Fruit fly (Drosophila melanogaster) whole organism, embryonic: Measurements from ENCODE around the gene CheA29a.
A peak's percentile ranks its signal among the peaks of the same experiment; 100 is the strongest.

Source experiments
- CG13287 ChIP-seq: fragments of 200-800 bp; sonication (Bioruptor generic); IDR thresholded peaks from 2 replicates; pipeline ENCODE4 v1.3.6; 2022; ENCODE audit warnings: missing biosample characterization, missing genetic modification characterization; ENCODE audit not compliant: partially characterized antibody
- CG14965 ChIP-seq: fragments of 200-800 bp; sonication (Bioruptor generic); optimal IDR thresholded peaks from 2 replicates; lab custom pipeline; 2016; ENCODE audit warnings: missing biosample characterization, missing genetic modification characterization, borderline replicate concordance
- CG15514 ChIP-seq: fragments of 200-800 bp; sonication (Bioruptor generic); optimal IDR thresholded peaks from 3 replicates; lab custom pipeline; 2017; ENCODE audit warnings: missing biosample characterization, missing genetic modification characterization, mild to moderate bottlenecking, moderate library complexity, missing genetic modification reagents
- CG1602 ChIP-seq: fragments of 200-800 bp; sonication (Bioruptor generic); optimal IDR thresholded peaks from 3 replicates; lab custom pipeline; 2016; ENCODE audit warnings: missing biosample characterization, missing genetic modification characterization
- CG16863 ChIP-seq: fragments of 200-800 bp; sonication (Bioruptor generic); optimal IDR thresholded peaks from 3 replicates; lab custom pipeline; 2016; ENCODE audit warnings: missing biosample characterization, missing genetic modification characterization
- CG1832 ChIP-seq: fragments of 200-800 bp; sonication (Bioruptor generic); optimal IDR thresholded peaks from 2 replicates; lab custom pipeline; 2017; ENCODE audit warnings: missing biosample characterization, mild to moderate bottlenecking, missing genetic modification characterization, inconsistent platforms
- CG30020 ChIP-seq: fragments of 200-800 bp; optimal IDR thresholded peaks from 2 replicates; lab custom pipeline; 2019; ENCODE audit warnings: missing biosample characterization, mild to moderate bottlenecking, missing genetic modification characterization, moderate library complexity
- CG31224 ChIP-seq: fragments of 200-800 bp; sonication (Bioruptor generic); IDR thresholded peaks from 2 replicates; pipeline ENCODE4 v1.3.6; 2022; ENCODE audit warnings: missing biosample characterization, missing genetic modification characterization
- CG32532 ChIP-seq: fragments of 200-800 bp; sonication (Bioruptor generic); IDR thresholded peaks from 2 replicates; pipeline ENCODE4 v1.3.6; 2022; ENCODE audit warnings: missing biosample characterization, missing genetic modification characterization
- CG32772 ChIP-seq: fragments of 200-800 bp; sonication (Bioruptor generic); IDR thresholded peaks from 2 replicates; pipeline ENCODE4 v1.3.6; 2022; ENCODE audit warnings: missing biosample characterization, missing genetic modification characterization
- CG34422 ChIP-seq: fragments of 200-800 bp; sonication (Bioruptor generic); IDR thresholded peaks from 3 replicates; pipeline ENCODE4 v1.3.6; 2022; ENCODE audit warnings: missing biosample characterization, missing genetic modification characterization
- CG43689 ChIP-seq: fragments of 200-800 bp; sonication (Bioruptor generic); IDR thresholded peaks from 2 replicates; pipeline ENCODE4 v1.3.6; 2022; ENCODE audit warnings: missing biosample characterization, missing genetic modification characterization
- CG5953 ChIP-seq: fragments of 200-800 bp; sonication (Bioruptor generic); IDR thresholded peaks from 2 replicates; pipeline ENCODE4 v1.3.6; 2022; ENCODE audit warnings: missing biosample characterization, missing genetic modification characterization
- CG6272 ChIP-seq: fragments of 200-800 bp; sonication (Bioruptor generic); IDR thresholded peaks from 2 replicates; pipeline ENCODE4 v1.3.6; 2022; ENCODE audit warnings: missing biosample characterization, missing genetic modification characterization
- CG6854 ChIP-seq: fragments of 200-800 bp; sonication (Bioruptor generic); optimal IDR thresholded peaks from 3 replicates; lab custom pipeline; 2017; ENCODE audit warnings: missing biosample characterization, mild to moderate bottlenecking, missing genetic modification characterization
- CG7271 ChIP-seq: fragments of 200-800 bp; sonication (Bioruptor generic); optimal IDR thresholded peaks from 2 replicates; lab custom pipeline; 2018; ENCODE audit warnings: missing biosample characterization, mild to moderate bottlenecking, missing genetic modification characterization, moderate library complexity
- CG7556 ChIP-seq: fragments of 200-800 bp; sonication (Bioruptor generic); optimal IDR thresholded peaks from 2 replicates; lab custom pipeline; 2017; ENCODE audit warnings: missing biosample characterization, mild to moderate bottlenecking, missing genetic modification characterization
- CG8290 ChIP-seq, 3 experiments: fragments of 200-800 bp; sonication (Bioruptor generic); optimal IDR thresholded peaks; 2 replicates each; lab custom pipeline; 2016 to 2019; ENCODE audit warnings: missing biosample characterization in 3 of 3, missing genetic modification characterization in 3 of 3, mild to moderate bottlenecking in 2 of 3, moderate library complexity in 1 of 3
- CG8944 ChIP-seq: fragments of 200-800 bp; sonication (Bioruptor generic); optimal IDR thresholded peaks from 3 replicates; lab custom pipeline; 2016; ENCODE audit warnings: missing biosample characterization, missing genetic modification characterization
- CG9215 ChIP-seq: fragments of 200-800 bp; sonication (Bioruptor generic); IDR thresholded peaks from 2 replicates; pipeline ENCODE4 v1.3.6; 2022; ENCODE audit warnings: missing biosample characterization, missing genetic modification characterization
- D ChIP-seq, 2 experiments: fragments of 200-800 bp in 1 of 2; fragments of >200 bp in 1 of 2; sonication (Bioruptor generic) in 1 of 2; optimal IDR thresholded peaks; 2 replicates in 1 of 2; 3 replicates in 1 of 2; lab custom pipeline; 2017; ENCODE audit warnings: mild to moderate bottlenecking in 1 of 2, missing biosample characterization in 1 of 2, missing genetic modification characterization in 1 of 2, missing genetic modification reagents in 1 of 2
- E2f1 ChIP-seq: fragments of 200-800 bp; sonication (Bioruptor generic); IDR thresholded peaks from 2 replicates; pipeline ENCODE4 v1.3.6; 2022; ENCODE audit warnings: missing biosample characterization, missing genetic modification characterization
- Fer1 ChIP-seq: fragments of 200-800 bp; sonication (Bioruptor generic); optimal IDR thresholded peaks from 2 replicates; lab custom pipeline; 2017; ENCODE audit warnings: missing biosample characterization, mild to moderate bottlenecking, missing genetic modification characterization
- GATAe ChIP-seq: fragments of 200-800 bp; sonication (Bioruptor generic); conservative IDR thresholded peaks from 2 replicates; pipeline ENCODE4 v1.3.6; 2022; ENCODE audit warnings: missing biosample characterization, missing genetic modification characterization
- HmgD ChIP-seq: fragments of 200-800 bp; sonication (Bioruptor generic); optimal IDR thresholded peaks from 3 replicates; lab custom pipeline; 2016; ENCODE audit warnings: missing biosample characterization, missing genetic modification characterization
- Hr51 ChIP-seq, 2 experiments: fragments of 200-800 bp; sonication (Bioruptor generic); optimal IDR thresholded peaks; 2 replicates in 1 of 2; 3 replicates in 1 of 2; lab custom pipeline; 2016 to 2018; ENCODE audit warnings: missing biosample characterization in 2 of 2, missing genetic modification characterization in 2 of 2, mild to moderate bottlenecking in 1 of 2, moderate library complexity in 1 of 2
- Max ChIP-seq: fragments of 200-800 bp; sonication (Bioruptor generic); optimal IDR thresholded peaks from 2 replicates; lab custom pipeline; 2016; ENCODE audit warnings: missing biosample characterization, mild to moderate bottlenecking, missing genetic modification characterization
- Mes4 ChIP-seq: fragments of 200-800 bp; sonication (Bioruptor generic); optimal IDR thresholded peaks from 2 replicates; lab custom pipeline; 2016; ENCODE audit warnings: missing biosample characterization, missing genetic modification characterization
- NC2α ChIP-seq: fragments of 200-800 bp; sonication (Bioruptor generic); optimal IDR thresholded peaks from 2 replicates; lab custom pipeline; 2016; ENCODE audit warnings: missing biosample characterization, missing genetic modification characterization
- Nf-YC ChIP-seq: fragments of 200-800 bp; optimal IDR thresholded peaks from 3 replicates; lab custom pipeline; 2019; ENCODE audit warnings: missing biosample characterization, mild to moderate bottlenecking, missing genetic modification characterization, moderate library complexity
- Tbp ChIP-seq: fragments of >200 bp; optimal IDR thresholded peaks from 2 replicates; lab custom pipeline; 2018; ENCODE audit warnings: missing biosample characterization, missing genetic modification characterization
- amos ChIP-seq: fragments of 200-800 bp; sonication (Bioruptor generic); IDR thresholded peaks from 2 replicates; pipeline ENCODE4 v1.3.6; 2022; ENCODE audit warnings: missing biosample characterization, missing genetic modification characterization; ENCODE audit not compliant: partially characterized antibody
- ara ChIP-seq: fragments of 200-800 bp; sonication (Bioruptor generic); IDR thresholded peaks from 2 replicates; pipeline ENCODE4 v1.3.6; 2022; ENCODE audit warnings: missing biosample characterization, missing genetic modification characterization
- cad ChIP-seq: fragments of >200 bp; optimal IDR thresholded peaks from 2 replicates; lab custom pipeline; 2017; ENCODE audit warnings: missing biosample characterization, missing genetic modification characterization
- fru ChIP-seq: fragments of >200 bp; optimal IDR thresholded peaks from 2 replicates; lab custom pipeline; 2017
- gcm ChIP-seq: fragments of 200-800 bp; sonication (Bioruptor generic); optimal IDR thresholded peaks from 2 replicates; lab custom pipeline; 2019; ENCODE audit warnings: missing biosample characterization, mild to moderate bottlenecking, missing genetic modification characterization, moderate library complexity
- h ChIP-seq: fragments of >200 bp; optimal IDR thresholded peaks from 2 replicates; lab custom pipeline; 2017
- ham ChIP-seq: fragments of 200-800 bp; sonication (Bioruptor generic); IDR thresholded peaks from 2 replicates; pipeline ENCODE4 v1.3.6; 2022; ENCODE audit warnings: missing biosample characterization, missing genetic modification characterization
- inv ChIP-seq: fragments of 200-800 bp; sonication (Bioruptor generic); IDR thresholded peaks from 2 replicates; pipeline ENCODE4 v1.3.6; 2022; ENCODE audit warnings: missing biosample characterization, missing genetic modification characterization; ENCODE audit not compliant: partially characterized antibody
- knrl ChIP-seq: fragments of 200-800 bp; sonication (Bioruptor generic); IDR thresholded peaks from 3 replicates; pipeline ENCODE4 v1.3.6; 2022; ENCODE audit warnings: missing biosample characterization, missing genetic modification characterization; ENCODE audit not compliant: partially characterized antibody
- lov ChIP-seq, 2 experiments: fragments of 200-800 bp in 1 of 2; fragments of >200 bp in 1 of 2; sonication (Bioruptor generic) in 1 of 2; IDR thresholded peaks in 1 of 2; optimal IDR thresholded peaks in 1 of 2; 2 replicates in 1 of 2; 3 replicates in 1 of 2; pipeline versions ENCODE4 v1.3.6 to Lab custom; 2017 to 2022; ENCODE audit warnings: missing biosample characterization in 1 of 2, missing genetic modification characterization in 1 of 2
- mirr ChIP-seq: fragments of 200-800 bp; sonication (Bioruptor generic); optimal IDR thresholded peaks from 3 replicates; lab custom pipeline; 2018; ENCODE audit warnings: missing biosample characterization, mild to moderate bottlenecking, missing genetic modification characterization
- otp ChIP-seq: fragments of 200-800 bp; sonication (Bioruptor generic); IDR thresholded peaks from 3 replicates; pipeline ENCODE4, ENCODE4 v1.3.6; 2022; ENCODE audit warnings: missing biosample characterization, missing genetic modification characterization
- p53 ChIP-seq: fragments of 200-800 bp; sonication (Bioruptor generic); optimal IDR thresholded peaks from 2 replicates; lab custom pipeline; 2016; ENCODE audit warnings: missing biosample characterization, missing genetic modification characterization
- ro ChIP-seq: fragments of 200-800 bp; sonication (Bioruptor generic); IDR thresholded peaks from 2 replicates; pipeline ENCODE4 v1.3.6; 2022; ENCODE audit warnings: missing biosample characterization, missing genetic modification characterization
- sob ChIP-seq: fragments of 200-800 bp; sonication (Bioruptor generic); IDR thresholded peaks from 2 replicates; pipeline ENCODE4 v1.3.6; 2022; ENCODE audit warnings: missing biosample characterization, missing genetic modification characterization
- tio ChIP-seq: fragments of 200-800 bp; sonication (Bioruptor generic); optimal IDR thresholded peaks from 2 replicates; lab custom pipeline; 2017; ENCODE audit warnings: missing biosample characterization, missing genetic modification characterization, inconsistent platforms
- tll ChIP-seq, 2 experiments: fragments of 200-800 bp in 1 of 2; fragments of >200 bp in 1 of 2; sonication (Bioruptor generic) in 1 of 2; optimal IDR thresholded peaks; 2 replicates each; lab custom pipeline; 2017 to 2019; ENCODE audit warnings: missing biosample characterization in 2 of 2, missing genetic modification characterization in 2 of 2, mild to moderate bottlenecking in 1 of 2, moderate library complexity in 1 of 2
- wdn ChIP-seq: fragments of 200-800 bp; sonication (Bioruptor generic); IDR thresholded peaks from 2 replicates; pipeline ENCODE4 v1.3.6; 2022; ENCODE audit warnings: missing biosample characterization, missing genetic modification characterization
- zen ChIP-seq: fragments of 200-800 bp; sonication (Bioruptor generic); optimal IDR thresholded peaks from 3 replicates; lab custom pipeline; 2018; ENCODE audit warnings: missing biosample characterization, mild to moderate bottlenecking, missing genetic modification characterization, moderate library complexity

The CheA29a gene

dm6 chr2L:8521724-8522309 lies 44.7 kb downstream of the CheA29a start, which contains the start of gene Acer (continued):
- TF ChIP-seq CG30020 (tag; lab: Kevin White, UChicago): no peak
- TF ChIP-seq Hr51 (GFP tag; optimal IDR thresholded peaks at IDR 0.05; lab: Kevin White, UChicago): no peak
- no peak for TF ChIP-seq D (optimal IDR thresholded peaks at IDR 0.05; lab: Kevin White, UChicago)
- no peak for TF ChIP-seq D (GFP tag; optimal IDR thresholded peaks at IDR 0.05; lab: Kevin White, UChicago)
- TF ChIP-seq Fer1 (GFP tag; lab: Kevin White, UChicago): peak; percentile 8
- peak; percentile 52 for TF ChIP-seq CG8290 (GFP tag; optimal IDR thresholded peaks at IDR 0.05; lab: Kevin White, UChicago)
- no peak for TF ChIP-seq CG8290 (tag; optimal IDR thresholded peaks at IDR 0.05; lab: Kevin White, UChicago)
- no peak for TF ChIP-seq cad (GFP tag; lab: Kevin White, UChicago)
- no peak for TF ChIP-seq fru
- TF ChIP-seq ara (GFP tag; lab: Robert Waterston, UW): no peak
- TF ChIP-seq CG1602 (GFP tag; lab: Kevin White, UChicago): no peak
- no peak for TF ChIP-seq gcm
- no peak for TF ChIP-seq h (lab: Kevin White, UChicago)
- no peak for TF ChIP-seq CG6854 (GFP tag; lab: Kevin White, UChicago)
- TF ChIP-seq Max (GFP tag; lab: Kevin White, UChicago): no peak
- TF ChIP-seq CG7556 (GFP tag; lab: Kevin White, UChicago): no peak
- no peak for TF ChIP-seq CG1832 (GFP tag; lab: Kevin White, UChicago)
- TF ChIP-seq inv: no peak
- no peak for TF ChIP-seq CG31224
- TF ChIP-seq CG16863: no peak
- TF ChIP-seq knrl (GFP tag; lab: Robert Waterston, UW): 0 out of 3 replicates have a peak, but pooled peaks have one; percentile 29
- TF ChIP-seq CG5953 (GFP tag; lab: Robert Waterston, UW): no peak
- TF ChIP-seq Tbp (GFP tag; lab: Kevin White, UChicago): no peak
- peak; percentile 56 for TF ChIP-seq CG13287 (GFP tag; lab: Robert Waterston, UW)
- peak; percentile 9 for TF ChIP-seq zen (tag; lab: Kevin White, UChicago)
- TF ChIP-seq sob (GFP tag; lab: Robert Waterston, UW): no peak
- TF ChIP-seq CG32532: 0 out of 2 replicates have a peak, but pooled peaks have one; percentile 21
- no peak for TF ChIP-seq lov (optimal IDR thresholded peaks at IDR 0.05; lab: Kevin White, UChicago)
- no peak for TF ChIP-seq lov (GFP tag; IDR thresholded peaks at IDR 0.05; lab: Robert Waterston, UW)
- TF ChIP-seq ro (GFP tag; lab: Robert Waterston, UW): no peak
- no peak for TF ChIP-seq HmgD (GFP tag; lab: Kevin White, UChicago)
- TF ChIP-seq otp (GFP tag; lab: Robert Waterston, UW): no peak
- no peak for TF ChIP-seq CG8944 (GFP tag; lab: Kevin White, UChicago)
- no peak for TF ChIP-seq wdn (GFP tag; lab: Robert Waterston, UW)
- TF ChIP-seq CG34422 (GFP tag; lab: Robert Waterston, UW): peak; percentile 53; the same call in 1 of the 3 replicates
- peak; percentile 25 for TF ChIP-seq Nf-YC (tag; lab: Kevin White, UChicago)
- TF ChIP-seq CG7271 (tag; lab: Kevin White, UChicago): no peak
- no peak for TF ChIP-seq tll (GFP tag; optimal IDR thresholded peaks at IDR 0.05; lab: Kevin White, UChicago)
- no peak for TF ChIP-seq CG14965 (GFP tag; lab: Kevin White, UChicago)
- no peak for TF ChIP-seq E2f1
- peak; percentile 8 for TF ChIP-seq CG15514
- TF ChIP-seq NC2α: no peak
- no peak for TF ChIP-seq ham (GFP tag; lab: Robert Waterston, UW)
- no peak for TF ChIP-seq tio (GFP tag; lab: Kevin White, UChicago)
- no peak for TF ChIP-seq CG32772
- TF ChIP-seq Mes4 (GFP tag; lab: Kevin White, UChicago): no peak
- no peak for TF ChIP-seq GATAe (GFP tag; lab: Robert Waterston, UW)
- no peak for TF ChIP-seq CG6272 (GFP tag; lab: Robert Waterston, UW)
- TF ChIP-seq CG43689 (GFP tag; lab: Robert Waterston, UW): no peak
- peak; percentile 24 for TF ChIP-seq p53 (GFP tag; lab: Kevin White, UChicago)
- TF ChIP-seq CG9215: no peak
- no peak; the same call in 1 of the 2 replicates for TF ChIP-seq amos (GFP tag; lab: Robert Waterston, UW)
- TF ChIP-seq mirr (GFP tag; lab: Kevin White, UChicago): peak; percentile 13
